Fruit fly (Drosophila melanogaster) whole organism, embryonic: ENCODE data around the gene CG1136.

Experiments
- Ada2b ChIP-seq: fragments of 200-800 bp; sonication (Bioruptor generic); IDR thresholded peaks from 2 replicates; pipeline ENCODE4 v1.3.6; 2022; ENCODE audit warnings: missing biosample characterization, missing genetic modification characterization
- Awh ChIP-seq: fragments of 200-800 bp; sonication (Bioruptor generic); IDR thresholded peaks from 2 replicates; pipeline ENCODE4, ENCODE4 v1.3.6; 2022; ENCODE audit warnings: missing biosample characterization, missing genetic modification characterization
- C15 ChIP-seq: fragments of 200-800 bp; sonication (Bioruptor generic); IDR thresholded peaks from 3 replicates; pipeline ENCODE4 v1.3.6; 2022; ENCODE audit warnings: missing biosample characterization, missing genetic modification characterization
- CG10209 ChIP-seq: fragments of 200-800 bp; sonication (Bioruptor generic); optimal IDR thresholded peaks from 3 replicates; lab custom pipeline; 2017; ENCODE audit warnings: missing biosample characterization, mild to moderate bottlenecking, missing genetic modification characterization, missing genetic modification reagents
- CG1233 ChIP-seq: fragments of 200-800 bp; sonication (Bioruptor generic); optimal IDR thresholded peaks from 4 replicates; lab custom pipeline; 2018; ENCODE audit warnings: missing biosample characterization, mild to moderate bottlenecking, missing genetic modification characterization
- CG1792 ChIP-seq: fragments of 200-800 bp; sonication (Bioruptor generic); optimal IDR thresholded peaks from 2 replicates; lab custom pipeline; 2016; ENCODE audit warnings: missing biosample characterization, missing genetic modification characterization
- CG31224 ChIP-seq: fragments of 200-800 bp; sonication (Bioruptor generic); IDR thresholded peaks from 2 replicates; pipeline ENCODE4 v1.3.6; 2022; ENCODE audit warnings: missing biosample characterization, missing genetic modification characterization
- CG3281 ChIP-seq: fragments of 200-800 bp; sonication (Bioruptor generic); optimal IDR thresholded peaks from 3 replicates; lab custom pipeline; 2017; ENCODE audit warnings: missing biosample characterization, mild to moderate bottlenecking, missing genetic modification characterization
- CG33557 ChIP-seq: fragments of 200-800 bp; sonication (Bioruptor generic); optimal IDR thresholded peaks from 2 replicates; lab custom pipeline; 2019; ENCODE audit warnings: missing biosample characterization, mild to moderate bottlenecking, missing genetic modification characterization, moderate library complexity
- CG34376 ChIP-seq: fragments of 200-800 bp; sonication (Bioruptor generic); optimal IDR thresholded peaks from 2 replicates; lab custom pipeline; 2018; ENCODE audit warnings: missing biosample characterization, mild to moderate bottlenecking, missing genetic modification characterization
- CG4282 ChIP-seq: fragments of 200-800 bp; sonication (Bioruptor generic); optimal IDR thresholded peaks from 2 replicates; lab custom pipeline; 2016; ENCODE audit warnings: missing biosample characterization, missing genetic modification characterization
- CG6683 ChIP-seq: fragments of 200-800 bp; sonication (Bioruptor generic); optimal IDR thresholded peaks from 2 replicates; lab custom pipeline; 2017; ENCODE audit warnings: missing biosample characterization, mild to moderate bottlenecking, missing genetic modification characterization, missing genetic modification reagents
- CG7786 ChIP-seq: fragments of 200-800 bp; sonication (Bioruptor generic); optimal IDR thresholded peaks from 2 replicates; lab custom pipeline; 2016; ENCODE audit warnings: missing biosample characterization, missing genetic modification characterization
- Chrac-16 ChIP-seq: fragments of 200-800 bp; sonication (Bioruptor generic); optimal IDR thresholded peaks from 3 replicates; lab custom pipeline; 2016; ENCODE audit warnings: missing biosample characterization, missing genetic modification characterization
- CkIIα-i1 ChIP-seq: fragments of 200-800 bp; sonication (Bioruptor generic); IDR thresholded peaks from 2 replicates; pipeline ENCODE4 v1.3.6; 2022; ENCODE audit warnings: missing biosample characterization, missing genetic modification characterization
- Dbx ChIP-seq: fragments of 200-800 bp; sonication (Bioruptor generic); IDR thresholded peaks from 3 replicates; pipeline ENCODE4 v1.3.6; 2022; ENCODE audit warnings: missing biosample characterization, missing genetic modification characterization
- Dfd ChIP-seq, 2 experiments: fragments of >200 bp; optimal IDR thresholded peaks; 2 replicates each; lab custom pipeline; 2017; ENCODE audit warnings: missing biosample characterization in 2 of 2, missing genetic modification characterization in 2 of 2
- Dip3 ChIP-seq: fragments of 200-800 bp; sonication (Bioruptor generic); optimal IDR thresholded peaks from 3 replicates; lab custom pipeline; 2016; ENCODE audit warnings: missing biosample characterization, missing genetic modification characterization
- E2f1 ChIP-seq: fragments of 200-800 bp; sonication (Bioruptor generic); IDR thresholded peaks from 2 replicates; pipeline ENCODE4 v1.3.6; 2022; ENCODE audit warnings: missing biosample characterization, missing genetic modification characterization
- Ets65A ChIP-seq: fragments of 200-800 bp; sonication (Bioruptor generic); peaks from one replicate; lab custom pipeline; 2016; ENCODE audit warnings: missing biosample characterization, missing genetic modification characterization
- Gug ChIP-seq: fragments of 200-800 bp; sonication (Bioruptor generic); IDR thresholded peaks from 4 replicates; pipeline ENCODE4 v1.3.6; 2022; ENCODE audit warnings: missing biosample characterization, missing genetic modification characterization
- HLH3B ChIP-seq: fragments of 200-800 bp; sonication (Bioruptor generic); IDR thresholded peaks from 2 replicates; pipeline ENCODE4 v1.3.6; 2022; ENCODE audit warnings: missing biosample characterization, missing genetic modification characterization
- Hand ChIP-seq: fragments of 200-800 bp; sonication (Bioruptor generic); optimal IDR thresholded peaks from 2 replicates; lab custom pipeline; 2017; ENCODE audit warnings: mild to moderate bottlenecking, missing biosample characterization, missing genetic modification reagents, missing genetic modification characterization
- HmgZ ChIP-seq: fragments of 200-800 bp; sonication (Bioruptor generic); optimal IDR thresholded peaks from 2 replicates; lab custom pipeline; 2018; ENCODE audit warnings: missing biosample characterization, mild to moderate bottlenecking, missing genetic modification characterization
- MESR4 ChIP-seq: fragments of 200-800 bp; sonication (Bioruptor generic); optimal IDR thresholded peaks from 2 replicates; lab custom pipeline; 2018; ENCODE audit warnings: missing biosample characterization, mild to moderate bottlenecking, missing genetic modification characterization, moderate library complexity
- Med ChIP-seq: fragments of 200-800 bp; sonication (Bioruptor generic); peaks from one replicate; lab custom pipeline; 2016; ENCODE audit warnings: missing biosample characterization, missing genetic modification characterization, mild to moderate bottlenecking, inconsistent platforms, moderate library complexity
- Nf-YB ChIP-seq: fragments of 200-800 bp; sonication (Bioruptor generic); optimal IDR thresholded peaks from 3 replicates; lab custom pipeline; 2019; ENCODE audit warnings: missing biosample characterization, mild to moderate bottlenecking, missing genetic modification characterization, moderate library complexity
- Opbp ChIP-seq: fragments of 200-800 bp; sonication (Bioruptor generic); IDR thresholded peaks from 3 replicates; pipeline ENCODE4 v1.3.6; 2022; ENCODE audit warnings: missing biosample characterization, missing genetic modification characterization; ENCODE audit not compliant: partially characterized antibody
- Sox102F ChIP-seq: fragments of 200-800 bp; sonication (Bioruptor generic); optimal IDR thresholded peaks from 2 replicates; lab custom pipeline; 2018; ENCODE audit warnings: missing biosample characterization, mild to moderate bottlenecking, missing genetic modification characterization, moderate library complexity
- amos ChIP-seq: fragments of 200-800 bp; sonication (Bioruptor generic); IDR thresholded peaks from 2 replicates; pipeline ENCODE4 v1.3.6; 2022; ENCODE audit warnings: missing biosample characterization, missing genetic modification characterization; ENCODE audit not compliant: partially characterized antibody
- crp ChIP-seq, 2 experiments: fragments of 200-800 bp; sonication (Bioruptor generic); optimal IDR thresholded peaks; 2 replicates in 1 of 2; 3 replicates in 1 of 2; lab custom pipeline; 2017; ENCODE audit warnings: missing biosample characterization in 2 of 2, missing genetic modification characterization in 2 of 2, mild to moderate bottlenecking in 1 of 2, moderate library complexity in 1 of 2
- exex ChIP-seq: fragments of 200-800 bp; sonication (Bioruptor generic); optimal IDR thresholded peaks from 4 replicates; lab custom pipeline; 2018; ENCODE audit warnings: missing biosample characterization, mild to moderate bottlenecking, missing genetic modification characterization, moderate library complexity
- fd96Cb ChIP-seq: fragments of 200-800 bp; sonication (Bioruptor generic); optimal IDR thresholded peaks from 2 replicates; lab custom pipeline; 2018; ENCODE audit warnings: missing biosample characterization, mild to moderate bottlenecking, missing genetic modification characterization, moderate library complexity
- ftz-f1 ChIP-seq: fragments of 200-800 bp; sonication (Bioruptor generic); optimal IDR thresholded peaks from 2 replicates; lab custom pipeline; 2016; ENCODE audit warnings: missing biosample characterization, missing genetic modification characterization
- gt ChIP-seq: fragments of 200-800 bp; sonication (Bioruptor generic); IDR thresholded peaks from 2 replicates; pipeline ENCODE4 v1.3.6; 2022; ENCODE audit warnings: missing biosample characterization, missing genetic modification characterization
- jing ChIP-seq: fragments of 200-800 bp; sonication (Bioruptor generic); optimal IDR thresholded peaks from 2 replicates; lab custom pipeline; 2018; ENCODE audit warnings: missing biosample characterization, mild to moderate bottlenecking, missing genetic modification characterization
- kay ChIP-seq: fragments of 200-800 bp; sonication (Bioruptor generic); optimal IDR thresholded peaks from 2 replicates; lab custom pipeline; 2016; ENCODE audit warnings: missing biosample characterization, missing genetic modification characterization
- nerfin-2 ChIP-seq: fragments of 200-800 bp; sonication (Bioruptor generic); IDR thresholded peaks from 2 replicates; pipeline ENCODE4 v1.3.6; 2022; ENCODE audit warnings: missing biosample characterization, missing genetic modification characterization; ENCODE audit not compliant: partially characterized antibody
- onecut ChIP-seq: fragments of 200-800 bp; sonication (Bioruptor generic); IDR thresholded peaks from 2 replicates; pipeline ENCODE4 v1.3.6; 2022; ENCODE audit warnings: missing biosample characterization, missing genetic modification characterization
- pho ChIP-seq: fragments of 200-800 bp; sonication (Bioruptor generic); optimal IDR thresholded peaks from 2 replicates; lab custom pipeline; 2016; ENCODE audit warnings: missing biosample characterization, missing genetic modification characterization
- pum ChIP-seq: fragments of 200-800 bp; sonication (Bioruptor generic); optimal IDR thresholded peaks from 2 replicates; lab custom pipeline; 2016; ENCODE audit warnings: missing biosample characterization, missing genetic modification characterization
- sd ChIP-seq: fragments of 200-800 bp; sonication (Bioruptor generic); optimal IDR thresholded peaks from 3 replicates; lab custom pipeline; 2018; ENCODE audit warnings: missing biosample characterization, mild to moderate bottlenecking, missing genetic modification characterization, moderate library complexity
- seq ChIP-seq: fragments of 200-800 bp; sonication (Bioruptor generic); IDR thresholded peaks from 2 replicates; pipeline ENCODE4 v1.3.6; 2022; ENCODE audit warnings: missing biosample characterization, missing genetic modification characterization
- slp2 ChIP-seq: fragments of 200-800 bp; sonication (Bioruptor generic); optimal IDR thresholded peaks from 2 replicates; lab custom pipeline; 2016; ENCODE audit warnings: missing biosample characterization, missing genetic modification characterization
- sqz ChIP-seq: fragments of 200-800 bp; sonication (Bioruptor generic); optimal IDR thresholded peaks from 3 replicates; lab custom pipeline; 2018; ENCODE audit warnings: missing biosample characterization, mild to moderate bottlenecking, missing genetic modification characterization
- tna ChIP-seq: fragments of 200-800 bp; sonication (Bioruptor generic); IDR thresholded peaks from 2 replicates; pipeline ENCODE4 v1.3.6; 2022; ENCODE audit warnings: missing biosample characterization, missing genetic modification characterization; ENCODE audit not compliant: partially characterized antibody
- trh ChIP-seq: fragments of 200-800 bp; sonication (Bioruptor generic); optimal IDR thresholded peaks from 2 replicates; lab custom pipeline; 2016; ENCODE audit warnings: missing biosample characterization, missing genetic modification characterization
- unpg ChIP-seq: fragments of 200-800 bp; sonication (Bioruptor generic); optimal IDR thresholded peaks from 3 replicates; lab custom pipeline; 2018; ENCODE audit warnings: missing biosample characterization, mild to moderate bottlenecking, missing genetic modification characterization, moderate library complexity
- vvl ChIP-seq: fragments of 200-800 bp; sonication (Bioruptor generic); IDR thresholded peaks from 2 replicates; pipeline ENCODE4 v1.3.6; 2022; ENCODE audit warnings: missing biosample characterization, missing genetic modification characterization
- wor ChIP-seq: fragments of 200-800 bp; sonication (Bioruptor generic); IDR thresholded peaks from 2 replicates; pipeline ENCODE4 v1.3.6; 2022; ENCODE audit warnings: missing biosample characterization, missing genetic modification characterization

The CG1136 gene

DNA sequence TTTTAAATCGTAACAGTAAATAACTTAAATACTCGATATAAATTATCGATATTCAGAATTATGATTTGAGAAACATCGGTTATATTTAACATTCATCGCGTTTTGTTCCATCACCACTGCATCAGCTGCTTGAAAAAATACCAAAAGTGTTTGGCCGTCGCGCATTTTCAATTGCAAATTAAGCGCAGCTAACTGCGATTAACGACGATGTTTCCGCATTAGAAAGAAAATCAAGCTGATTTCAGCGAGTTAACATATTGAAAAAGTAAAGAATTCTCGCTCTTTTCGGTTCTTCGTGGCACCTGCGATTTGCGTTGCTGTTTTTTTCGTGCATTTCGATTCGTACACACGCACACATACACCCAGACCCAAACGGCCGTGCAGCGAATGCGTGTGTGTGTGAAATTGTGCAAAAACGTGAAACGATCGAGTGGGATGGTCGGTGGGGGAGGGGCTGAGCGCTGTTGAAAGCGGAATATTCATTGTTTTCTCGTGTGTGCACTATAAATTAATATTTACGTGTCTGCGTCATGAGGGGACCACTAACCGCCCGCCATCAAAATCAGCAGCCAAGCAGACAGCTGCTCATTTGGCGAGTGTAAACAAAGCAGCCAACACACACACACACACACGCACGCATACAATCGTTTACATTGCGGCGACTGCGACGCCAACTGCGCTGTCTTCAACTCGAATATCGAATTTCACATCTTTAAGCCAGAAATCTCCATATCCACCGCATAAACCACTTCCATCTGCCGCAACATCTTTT is 61.9 kb downstream of the CG1136 start, which contains the start of gene Ack (continued):
- TF ChIP-seq Dfd (GFP tag; optimal IDR thresholded peaks at IDR 0.05; lab: Kevin White, UChicago), result no peak
- no peak for TF ChIP-seq CG1792 (GFP tag; lab: Kevin White, UChicago)
- TF ChIP-seq sqz (GFP tag; lab: Kevin White, UChicago), result peak; percentile 46
- TF ChIP-seq Hand (GFP tag; lab: Kevin White, UChicago), result no peak
- TF ChIP-seq amos (GFP tag; lab: Robert Waterston, UW), result peak; percentile 94
- no peak for TF ChIP-seq ftz-f1 (GFP tag; lab: Kevin White, UChicago)
- TF ChIP-seq wor (GFP tag; lab: Robert Waterston, UW), result no peak
- peak; percentile 57 for TF ChIP-seq MESR4 (GFP tag; lab: Kevin White, UChicago)
- peak; percentile 58 for TF ChIP-seq Med (GFP tag; lab: Kevin White, UChicago)
- TF ChIP-seq exex (tag; lab: Kevin White, UChicago), result no peak
- TF ChIP-seq CG34376, result peak; percentile 11
- peak; percentile 24 for TF ChIP-seq sd (tag; lab: Kevin White, UChicago)
- no peak for TF ChIP-seq C15 (GFP tag; lab: Robert Waterston, UW)
- peak; percentile 82 for TF ChIP-seq Opbp (GFP tag; lab: Robert Waterston, UW)
- peak; percentile 10 to 89 for TF ChIP-seq crp (GFP tag; optimal IDR thresholded peaks at IDR 0.05; lab: Kevin White, UChicago)
- TF ChIP-seq gt (GFP tag; lab: Robert Waterston, UW), result no peak
- no peak for TF ChIP-seq vvl (GFP tag; lab: Robert Waterston, UW)
- TF ChIP-seq Ada2b (GFP tag; lab: Robert Waterston, UW), result no peak
- TF ChIP-seq Sox102F (GFP tag; lab: Kevin White, UChicago), result no peak
- no peak for TF ChIP-seq unpg (GFP tag; lab: Kevin White, UChicago)
- no peak; the same call in 1 of the 2 replicates for TF ChIP-seq HLH3B (GFP tag; lab: Robert Waterston, UW)
- TF ChIP-seq Nf-YB, result peak; percentile 0
- no peak for TF ChIP-seq CG6683 (GFP tag; lab: Kevin White, UChicago)
- no peak for TF ChIP-seq trh
- TF ChIP-seq CG10209 (GFP tag; lab: Kevin White, UChicago), result no peak
- no peak for TF ChIP-seq slp2 (GFP tag; lab: Kevin White, UChicago)
- TF ChIP-seq fd96Cb, result no peak
- TF ChIP-seq seq (GFP tag; lab: Robert Waterston, UW), result no peak
- no peak for TF ChIP-seq HmgZ (tag; lab: Kevin White, UChicago)
- no peak for TF ChIP-seq Dbx (GFP tag; lab: Robert Waterston, UW)
- no peak for TF ChIP-seq CG4282 (GFP tag; lab: Kevin White, UChicago)
- TF ChIP-seq CG3281, result no peak
- peak; percentile 65 for TF ChIP-seq nerfin-2
- no peak for TF ChIP-seq pho (GFP tag; lab: Kevin White, UChicago)
- TF ChIP-seq onecut (GFP tag; lab: Robert Waterston, UW), result no peak
- no peak for TF ChIP-seq CG31224 (GFP tag; lab: Robert Waterston, UW)
- peak; percentile 51 for TF ChIP-seq tna
- no peak for TF ChIP-seq E2f1 (GFP tag; lab: Robert Waterston, UW)
- TF ChIP-seq CkIIα-i1 (GFP tag; lab: Robert Waterston, UW), result no peak
- no peak for TF ChIP-seq jing (GFP tag; lab: Kevin White, UChicago)
- TF ChIP-seq Chrac-16, result no peak
- TF ChIP-seq CG1233 (GFP tag; lab: Kevin White, UChicago), result no peak
- no peak for TF ChIP-seq Dip3 (GFP tag; lab: Kevin White, UChicago)
- no peak for TF ChIP-seq pum
- TF ChIP-seq Awh (GFP tag; lab: Robert Waterston, UW), result peak; percentile 55; the same call in 1 of the 2 replicates
- no peak for TF ChIP-seq CG33557 (GFP tag; lab: Kevin White, UChicago)
- no peak for TF ChIP-seq CG7786 (GFP tag; lab: Kevin White, UChicago)
- no peak for TF ChIP-seq Gug
- TF ChIP-seq kay (GFP tag; lab: Kevin White, UChicago), result no peak
- peak; percentile 71 for TF ChIP-seq Ets65A (GFP tag; lab: Kevin White, UChicago)
